Worm (Caenorhabditis elegans) whole organism, early embryonic: ENCODE measurements around the gene tag-275.

Experiments
- B0310.2 ChIP-seq: sonication (generic microtip); optimal IDR thresholded peaks from 2 replicates; lab custom pipeline; 2016; ENCODE audit warnings: mild to moderate bottlenecking, missing genetic modification characterization, missing compliant biosample characterization
- F13C5.2 ChIP-seq: sonication (generic microtip); optimal IDR thresholded peaks from 2 replicates; lab custom pipeline; 2017; ENCODE audit warnings: mild to moderate bottlenecking, missing genetic modification characterization, inconsistent platforms, missing compliant biosample characterization
- ama-1 ChIP-seq: fragments of 150-350 bp; optimal IDR thresholded peaks from 2 replicates; lab custom pipeline; 2014
- ceh-36 ChIP-seq: sonication (generic microtip); optimal IDR thresholded peaks from 2 replicates; lab custom pipeline; 2016; ENCODE audit warnings: missing genetic modification characterization, inconsistent platforms, missing compliant biosample characterization
- ets-7 ChIP-seq: sonication (generic microtip); optimal IDR thresholded peaks from 2 replicates; lab custom pipeline; 2016; ENCODE audit warnings: missing genotype, missing genetic modification characterization, missing compliant biosample characterization
- flt-1 ChIP-seq: fragments of 200-800 bp; sonication (Bioruptor generic); IDR thresholded peaks from 2 replicates; pipeline ENCODE4 v1.3.6; 2022; ENCODE audit warnings: missing genetic modification characterization, missing compliant biosample characterization
- hnd-1 ChIP-seq: sonication (generic microtip); optimal IDR thresholded peaks from 2 replicates; lab custom pipeline; 2016; ENCODE audit warnings: missing genetic modification characterization, missing compliant biosample characterization
- scrt-1 ChIP-seq: fragments of 200-800 bp; sonication (Bioruptor generic); IDR thresholded peaks from 2 replicates; pipeline ENCODE4 v1.3.6; 2022; ENCODE audit warnings: missing genetic modification characterization, missing compliant biosample characterization
- sea-1 ChIP-seq: fragments of 200-800 bp; sonication (Bioruptor generic); conservative IDR thresholded peaks from 2 replicates; pipeline ENCODE4 v1.3.6; 2022; ENCODE audit warnings: missing genetic modification characterization, missing compliant biosample characterization
- tbx-11 ChIP-seq: fragments of 200-800 bp; sonication (Bioruptor generic); IDR thresholded peaks from 2 replicates; pipeline ENCODE4 v1.3.6; 2022; ENCODE audit warnings: missing genetic modification characterization, missing compliant biosample characterization
- tbx-37 ChIP-seq: fragments of 200-800 bp; sonication (Bioruptor generic); conservative IDR thresholded peaks from 2 replicates; pipeline ENCODE4 v1.3.6; 2022; ENCODE audit warnings: missing genetic modification reagents, missing genetic modification characterization, missing compliant biosample characterization
- tra-4 ChIP-seq: sonication (generic microtip); optimal IDR thresholded peaks from 2 replicates; lab custom pipeline; 2017; ENCODE audit warnings: missing genetic modification characterization, missing compliant biosample characterization

DNA sequence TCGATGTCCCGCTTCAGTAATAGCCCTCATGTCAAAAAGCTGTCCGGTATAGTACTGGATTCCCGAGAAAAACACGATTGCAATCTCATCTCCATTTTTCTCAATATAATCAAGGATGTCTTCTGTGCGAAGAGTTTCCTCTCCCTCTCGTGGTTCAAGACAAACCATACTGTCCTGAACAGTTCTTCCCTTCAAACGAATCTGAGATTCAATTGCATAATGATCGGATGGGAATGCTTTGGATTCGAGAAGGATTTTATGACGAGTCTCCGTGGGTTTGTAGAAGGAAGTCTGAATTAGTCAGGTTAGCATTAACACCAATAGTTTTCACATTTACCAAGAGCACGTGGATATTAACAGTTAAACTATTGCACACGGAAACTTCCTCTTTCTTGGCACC, 42.4 kb downstream of the tag-275 start:
- TF ChIP-seq ama-1 (lab: Kevin White, UChicago) (no peak), B0310.2 (tag; lab: Kevin White, UChicago) (no peak), flt-1 (GFP tag; lab: Robert Waterston, UW) (no peak), tra-4 (no peak), hnd-1 (tag; lab: Kevin White, UChicago) (no peak), ceh-36 (tag; lab: Kevin White, UChicago) (no peak), scrt-1 (no peak), F13C5.2 (tag; lab: Kevin White, UChicago) (no peak), tbx-11 (GFP tag; lab: Robert Waterston, UW) (no peak), sea-1 (GFP tag; lab: Robert Waterston, UW) (no peak), tbx-37 (GFP tag; lab: Robert Waterston, UW) (no peak), ets-7 (no peak)
